Worm (Caenorhabditis elegans): ENCODE measurements around the gene nhr-106.

The nhr-106 gene

ce11 chrV:468460-468859, 21.0 kb upstream of the nhr-106 start, which contains the start of gene srbc-57:
srbc-57 (minus strand) TSS chrV:468560.
- TF ChIP-seq odd-2 (tag; optimal IDR thresholded peaks at IDR 0.05), result no peak

DNA sequence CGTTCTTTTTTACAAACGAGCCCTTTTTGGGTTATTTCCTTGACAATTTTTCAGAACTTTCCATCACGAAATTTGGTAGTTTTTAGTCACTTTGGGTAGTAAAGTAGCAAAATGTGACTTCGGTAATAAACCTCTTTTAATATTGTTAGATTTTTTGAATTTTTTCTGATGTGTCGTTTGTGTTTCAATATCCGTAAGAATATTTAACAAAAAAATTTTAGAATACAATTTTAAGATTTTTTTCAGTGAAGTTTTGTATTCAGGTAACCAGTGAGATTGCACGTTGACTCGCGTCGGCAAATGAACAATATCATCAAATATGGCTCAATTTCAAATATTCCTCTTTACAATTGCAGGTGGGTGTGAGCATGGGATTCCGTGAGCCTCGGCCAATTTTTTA, 16.8 kb upstream of the nhr-106 start, which contains the start of gene srt-31:
Gene srt-31, plus strand, starts transcription at position 301 of the 400 bp plus-strand sequence.
- TF ChIP-seq ets-4 (tag; optimal IDR thresholded peaks at IDR 0.05) (no peak), ama-1 (optimal IDR thresholded peaks at IDR 0.05) (no peak), tbx-7 (tag; optimal IDR thresholded peaks at IDR 0.05) (no peak), odd-2 (tag; optimal IDR thresholded peaks at IDR 0.05) (no peak), ahr-1 (tag; optimal IDR thresholded peaks at IDR 0.05) (no peak), pax-1 (tag; optimal IDR thresholded peaks at IDR 0.05) (no peak), che-1 (tag; optimal IDR thresholded peaks at IDR 0.05) (no peak), elt-4 (tag; optimal IDR thresholded peaks at IDR 0.05) (no peak), ceh-30 (tag; optimal IDR thresholded peaks at IDR 0.05) (no peak), pha-2 (tag; optimal IDR thresholded peaks at IDR 0.05) (no peak), hlh-6 (tag; optimal IDR thresholded peaks at IDR 0.05) (no peak), ceh-19 (GFP tag; optimal IDR thresholded peaks at IDR 0.05) (no peak), ceh-48 (tag; optimal IDR thresholded peaks at IDR 0.05) (no peak), C38D4.7 (GFP tag; optimal IDR thresholded peaks at IDR 0.05) (no peak), ceh-31 (tag; optimal IDR thresholded peaks at IDR 0.05) (no peak), ref-2 (tag; optimal IDR thresholded peaks at IDR 0.05) (no peak), pag-3 (tag; optimal IDR thresholded peaks at IDR 0.05; ENCODE audit: borderline replicate concordance) (no peak), F13H6.1 (tag; optimal IDR thresholded peaks at IDR 0.05) (no peak), pat-9 (tag; optimal IDR thresholded peaks at IDR 0.05) (no peak), zip-5 (tag; optimal IDR thresholded peaks at IDR 0.05) (no peak)

- TF ChIP-seq sdc-2 (tag; optimal IDR thresholded peaks at IDR 0.05), result no peak
- TF ChIP-seq syd-9 (tag; optimal IDR thresholded peaks at IDR 0.05), result no peak
- no peak for TF ChIP-seq ceh-2 (tag; optimal IDR thresholded peaks at IDR 0.05)
- TF ChIP-seq mec-3 (tag; optimal IDR thresholded peaks at IDR 0.05; ENCODE audit: borderline replicate concordance), result no peak
Measured at ce11 chrV:474516-474915, 14.9 kb upstream of the nhr-106 start, which contains the start of gene nhr-99. nhr-99 (plus strand) TSS chrV:474778.

- TF ChIP-seq ceh-19 (GFP tag; optimal IDR thresholded peaks at IDR 0.05), result no peak
- no peak for TF ChIP-seq pqm-1 (tag; optimal IDR thresholded peaks at IDR 0.05)
- no peak for TF ChIP-seq hlh-8 (tag; optimal IDR thresholded peaks at IDR 0.05)
- TF ChIP-seq ztf-16 (tag; optimal IDR thresholded peaks at IDR 0.05), result no peak
- no peak for TF ChIP-seq eyg-1 (tag; optimal IDR thresholded peaks at IDR 0.05)
- no peak for TF ChIP-seq T23F11.4 (GFP tag; optimal IDR thresholded peaks at IDR 0.05)
- no peak for TF ChIP-seq zip-5 (tag; optimal IDR thresholded peaks at IDR 0.05)
- no peak for TF ChIP-seq pag-3 (tag; optimal IDR thresholded peaks at IDR 0.05; ENCODE audit: borderline replicate concordance)
- no peak for TF ChIP-seq hlh-6 (tag; optimal IDR thresholded peaks at IDR 0.05)
- no peak for TF ChIP-seq ceh-45 (GFP tag; IDR thresholded peaks at IDR 0.05)
- no peak for TF ChIP-seq ets-4 (tag; optimal IDR thresholded peaks at IDR 0.05)
- no peak for TF ChIP-seq pat-9 (tag; optimal IDR thresholded peaks at IDR 0.05)
Measured at ce11 chrV:477664-478212, 11.7 kb upstream of the nhr-106 start, which contains the start of gene nhr-55. nhr-55 (plus strand) TSS chrV:478162.

DNA sequence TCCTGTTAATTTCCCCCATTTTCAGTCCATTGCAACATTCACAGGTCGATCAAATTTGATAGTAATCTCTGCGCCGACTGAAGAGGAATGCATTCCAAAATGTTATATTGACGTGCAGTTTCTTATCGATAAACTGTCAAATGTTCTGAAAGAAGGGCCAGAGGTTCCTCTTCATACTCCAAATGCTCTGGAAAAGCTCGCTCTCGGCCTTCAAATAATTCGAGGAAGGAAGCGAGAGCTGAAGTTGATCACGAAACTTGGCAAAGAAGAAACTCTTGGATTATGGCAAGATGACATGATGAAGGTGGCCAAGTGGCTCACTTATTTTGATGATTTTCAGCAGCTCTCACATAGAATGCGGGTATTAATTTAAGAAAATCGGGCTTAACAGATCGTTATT, 10.4 kb upstream of the nhr-106 start:
- no peak for TF ChIP-seq ceh-24 (tag; optimal IDR thresholded peaks at IDR 0.05)
- no peak for TF ChIP-seq unc-86 (tag; optimal IDR thresholded peaks at IDR 0.05)

DNA sequence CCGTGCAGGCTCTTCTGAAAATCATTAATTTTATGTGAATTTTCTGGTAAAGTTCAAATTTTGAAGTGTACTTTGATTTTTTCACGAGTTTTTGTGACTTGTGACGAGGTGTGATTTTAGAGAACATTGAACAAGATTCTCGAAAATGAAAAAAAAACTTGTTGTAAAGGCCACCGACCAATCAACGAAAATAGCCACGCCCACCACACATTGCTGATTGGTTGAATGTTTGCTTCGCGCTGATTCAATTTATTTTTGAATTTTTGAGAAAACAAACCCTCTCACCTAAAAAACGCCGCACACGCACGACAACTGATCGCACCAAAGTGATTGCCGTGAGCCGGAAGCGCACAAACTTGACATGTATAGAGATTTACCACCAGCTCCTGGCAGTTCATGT, 6.6 kb upstream of the nhr-106 start:
- TF ChIP-seq nfya-1 (tag; optimal IDR thresholded peaks at IDR 0.05), result peak; percentile 34
- no peak for TF ChIP-seq ets-4 (tag; optimal IDR thresholded peaks at IDR 0.05)
